Worm (Caenorhabditis elegans) whole organism, L4 larva: ENCODE data around the gene F44F4.15.

Experiments
- F44E2.7 ChIP-seq: fragments of 200-800 bp; sonication (Bioruptor generic); IDR thresholded peaks from 2 replicates; pipeline ENCODE4 v2.1.2; 2022; ENCODE audit warnings: missing genetic modification characterization, missing compliant biosample characterization
- R02D3.7 ChIP-seq: fragments of 150-350 bp; sonication (generic microtip); optimal IDR thresholded peaks from 3 replicates; lab custom pipeline; 2014; ENCODE audit warnings: missing biosample characterization, missing genetic modification characterization
- ZK337.2 ChIP-seq: fragments of 200-800 bp; sonication (Bioruptor generic); IDR thresholded peaks from 2 replicates; pipeline ENCODE4 v1.3.6; 2022; ENCODE audit warnings: missing genetic modification reagents, missing genetic modification characterization, missing compliant biosample characterization
- aha-1 ChIP-seq: fragments of 150-350 bp; peaks from one replicate; lab custom pipeline; 2014; ENCODE audit warnings: missing biosample characterization, missing genetic modification characterization
- ceh-28 ChIP-seq: fragments of 150-350 bp; optimal IDR thresholded peaks from 2 replicates; lab custom pipeline; 2014; ENCODE audit warnings: missing biosample characterization, missing genetic modification reagents, missing genetic modification characterization
- ceh-82 ChIP-seq: sonication (generic microtip); optimal IDR thresholded peaks from 2 replicates; lab custom pipeline; 2017; ENCODE audit warnings: missing biosample characterization, missing genetic modification characterization
- cey-2 ChIP-seq: sonication (generic microtip); optimal IDR thresholded peaks from 3 replicates; lab custom pipeline; 2017; ENCODE audit warnings: missing genetic modification characterization, mild to moderate bottlenecking, missing compliant biosample characterization, antibody characterized with exemption, borderline replicate concordance; ENCODE audit not compliant: insufficient read depth
- ctbp-1 ChIP-seq: fragments of 200-800 bp; sonication (Bioruptor generic); IDR thresholded peaks from 2 replicates; pipeline ENCODE4 v1.3.6; 2022; ENCODE audit warnings: missing genetic modification reagents, missing genetic modification characterization, missing compliant biosample characterization
- daf-16 ChIP-seq, 3 experiments: sonication (generic microtip); optimal IDR thresholded peaks; 2 replicates each; lab custom pipeline; 2016 to 2017; ENCODE audit warnings: missing genetic modification characterization in 3 of 3, missing genetic modification reagents in 3 of 3, mild to moderate bottlenecking in 2 of 3, missing compliant biosample characterization in 2 of 3, missing biosample characterization in 1 of 3, moderate library complexity in 1 of 3
- dmd-9 ChIP-seq: fragments of 200-800 bp; sonication (Bioruptor generic); IDR thresholded peaks from 2 replicates; pipeline ENCODE4 v1.3.6; 2022; ENCODE audit warnings: missing genetic modification reagents, missing genetic modification characterization, missing compliant biosample characterization
- dpl-1 ChIP-seq: fragments of 150-350 bp; optimal IDR thresholded peaks from 2 replicates; lab custom pipeline; 2014; ENCODE audit warnings: missing biosample characterization, missing genetic modification reagents, missing genetic modification characterization
- fkh-10 ChIP-seq: fragments of 150-350 bp; optimal IDR thresholded peaks from 2 replicates; lab custom pipeline; 2014; ENCODE audit warnings: missing biosample characterization, missing genetic modification reagents, missing genetic modification characterization
- fos-1 ChIP-seq: fragments of 150-350 bp; optimal IDR thresholded peaks from 2 replicates; lab custom pipeline; 2014; ENCODE audit warnings: missing biosample characterization, missing genetic modification characterization
- hif-1 ChIP-seq, 2 experiments: sonication (generic microtip); optimal IDR thresholded peaks; 2 replicates each; lab custom pipeline; 2016 to 2017; ENCODE audit warnings: missing compliant biosample characterization in 2 of 2, missing genetic modification characterization in 2 of 2, missing genetic modification reagents in 2 of 2, missing genotype in 2 of 2, mild to moderate bottlenecking in 1 of 2
- lin-29 ChIP-seq: fragments of 200-800 bp; sonication (Bioruptor generic); IDR thresholded peaks from 2 replicates; pipeline ENCODE4 v1.3.6; 2022; ENCODE audit warnings: missing genetic modification reagents, missing genetic modification characterization, missing compliant biosample characterization
- lin-38 ChIP-seq: fragments of 200-800 bp; sonication (Bioruptor generic); IDR thresholded peaks from 2 replicates; pipeline ENCODE4 v1.3.6; 2022; ENCODE audit warnings: missing genetic modification reagents, missing genetic modification characterization, missing compliant biosample characterization
- lsy-2 ChIP-seq, 2 experiments: fragments of 150-350 bp in 1 of 2; sonication (generic microtip) in 1 of 2; optimal IDR thresholded peaks; 2 replicates each; lab custom pipeline; 2014 to 2017; ENCODE audit warnings: missing biosample characterization in 2 of 2, missing genetic modification characterization in 2 of 2
- madf-5 ChIP-seq, 2 experiments: fragments of 200-800 bp; sonication (Bioruptor generic); IDR thresholded peaks; 2 replicates each; pipeline ENCODE4 v1.3.6; 2022; ENCODE audit warnings: missing compliant biosample characterization in 2 of 2, missing genetic modification characterization in 2 of 2
- madf-9 ChIP-seq: fragments of 200-800 bp; sonication (Bioruptor generic); conservative IDR thresholded peaks from 2 replicates; pipeline ENCODE4 v1.3.6; 2022; ENCODE audit warnings: missing genetic modification reagents, missing genetic modification characterization, missing compliant biosample characterization
- mep-1 ChIP-seq: fragments of 150-350 bp; sonication (generic microtip); optimal IDR thresholded peaks from 3 replicates; lab custom pipeline; 2014; ENCODE audit warnings: missing biosample characterization, missing genetic modification characterization
- mxl-2 ChIP-seq: fragments of 200-800 bp; sonication (Bioruptor generic); conservative IDR thresholded peaks from 2 replicates; pipeline ENCODE4 v1.3.6; 2022; ENCODE audit warnings: missing genetic modification reagents, missing genetic modification characterization, missing compliant biosample characterization
- nhr-11 ChIP-seq: fragments of 150-350 bp; optimal IDR thresholded peaks from 2 replicates; lab custom pipeline; 2014; ENCODE audit warnings: missing biosample characterization, missing genetic modification characterization
- nhr-237 ChIP-seq: sonication (generic microtip); optimal IDR thresholded peaks from 2 replicates; lab custom pipeline; 2017; ENCODE audit warnings: missing biosample characterization, missing genetic modification characterization
- nhr-41 ChIP-seq: fragments of 200-800 bp; sonication (Bioruptor generic); IDR thresholded peaks from 2 replicates; pipeline ENCODE4 v1.3.6; 2022; ENCODE audit warnings: missing genetic modification reagents, missing genetic modification characterization, missing compliant biosample characterization
- nhr-42 ChIP-seq: fragments of 200-800 bp; sonication (Bioruptor generic); IDR thresholded peaks from 2 replicates; pipeline ENCODE4 v1.3.6; 2022; ENCODE audit warnings: missing genetic modification characterization, missing compliant biosample characterization
- nhr-77 ChIP-seq: fragments of 150-350 bp; optimal IDR thresholded peaks from 2 replicates; lab custom pipeline; 2014; ENCODE audit warnings: missing biosample characterization, missing genetic modification characterization
- php-3 ChIP-seq: fragments of 200-800 bp; sonication (Bioruptor generic); IDR thresholded peaks from 2 replicates; pipeline ENCODE4 v1.3.6; 2022; ENCODE audit warnings: missing genetic modification reagents, missing genetic modification characterization, missing compliant biosample characterization
- pqm-1 ChIP-seq: sonication (generic microtip); optimal IDR thresholded peaks from 2 replicates; lab custom pipeline; 2017; ENCODE audit warnings: missing biosample characterization, missing genetic modification characterization
- saeg-2 ChIP-seq: fragments of 200-800 bp; sonication (Bioruptor generic); IDR thresholded peaks from 2 replicates; pipeline ENCODE4 v1.3.6; 2022; ENCODE audit warnings: missing genetic modification reagents, missing genetic modification characterization, missing compliant biosample characterization
- snpc-1.2 ChIP-seq: fragments of 200-800 bp; sonication (Bioruptor generic); IDR thresholded peaks from 2 replicates; pipeline ENCODE4 v1.3.6; 2022; ENCODE audit warnings: missing genetic modification reagents, missing genetic modification characterization, missing compliant biosample characterization
- snpc-4 ChIP-seq: fragments of 150-350 bp; optimal IDR thresholded peaks from 2 replicates; lab custom pipeline; 2014; ENCODE audit warnings: missing biosample characterization, missing genetic modification characterization
- tag-97 ChIP-seq: fragments of 200-800 bp; sonication (Bioruptor generic); IDR thresholded peaks from 2 replicates; pipeline ENCODE4 v1.3.6; 2022; ENCODE audit warnings: missing genetic modification characterization, missing compliant biosample characterization
- tra-1 ChIP-seq: fragments of 200-800 bp; sonication (Bioruptor generic); IDR thresholded peaks from 2 replicates; pipeline ENCODE4 v1.3.6; 2022; ENCODE audit warnings: missing genetic modification reagents, missing genetic modification characterization, missing compliant biosample characterization
- unc-62 ChIP-seq, 3 experiments: fragments of 150-350 bp in 1 of 3; sonication (generic microtip); optimal IDR thresholded peaks in 2 of 3; peaks in 1 of 3; 1 replicate in 1 of 3; 2 replicates in 2 of 3; lab custom pipeline; 2014 to 2017; ENCODE audit warnings: missing biosample characterization in 3 of 3, missing genetic modification characterization in 3 of 3, missing genetic modification reagents in 3 of 3, missing genotype in 1 of 3
- zag-1 ChIP-seq: fragments of 150-350 bp; optimal IDR thresholded peaks from 2 replicates; lab custom pipeline; 2014; ENCODE audit warnings: missing biosample characterization, missing genetic modification characterization
- zip-2 ChIP-seq: fragments of 150-350 bp; optimal IDR thresholded peaks from 2 replicates; lab custom pipeline; 2014; ENCODE audit warnings: missing biosample characterization, missing genetic modification characterization
- ztf-11 ChIP-seq: fragments of 150-350 bp; optimal IDR thresholded peaks from 2 replicates; lab custom pipeline; 2014; ENCODE audit warnings: missing biosample characterization, missing genetic modification characterization

The F44F4.15 gene

DNA sequence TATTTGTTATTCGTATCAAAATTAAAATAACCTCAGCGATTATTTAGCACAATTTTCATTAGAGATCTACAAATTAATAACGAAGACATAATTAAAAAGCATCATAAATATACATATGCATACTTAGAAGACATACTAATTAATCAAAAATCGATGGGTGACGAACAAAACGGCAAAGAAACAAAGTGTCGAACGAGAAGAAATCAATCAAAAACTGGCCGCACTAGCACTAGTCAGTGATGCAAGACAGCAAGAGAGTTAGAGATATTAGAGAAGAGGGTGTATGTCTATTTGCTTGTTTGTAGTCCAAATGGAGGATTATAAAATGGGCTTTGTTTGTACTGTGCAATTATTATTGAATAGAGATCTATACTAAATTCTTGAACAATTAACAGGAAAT, 32.4 kb downstream of the F44F4.15 start (continued):
- TF ChIP-seq zag-1 (tag; lab: Kevin White, UChicago) (no peak), madf-9 (GFP tag; lab: Robert Waterston, UW) (no peak), lin-29 (GFP tag; lab: Robert Waterston, UW) (no peak), nhr-42 (GFP tag; lab: Robert Waterston, UW) (no peak), dpl-1 (GFP tag; lab: Kevin White, UChicago) (peak; percentile 6), aha-1 (tag; lab: Kevin White, UChicago) (peak; percentile 67), hif-1 (tag; optimal IDR thresholded peaks at IDR 0.05; lab: Kevin White, UChicago) (no peak), lsy-2 (tag; optimal IDR thresholded peaks at IDR 0.05; lab: Kevin White, UChicago) (peak in 1 of 2 experiments; percentile 61), mxl-2 (no peak), pqm-1 (tag; lab: Kevin White, UChicago) (no peak)

ce11 chrII:10947317-10947716, 32.9 kb downstream of the F44F4.15 start, which contains the start of the genes tceb-3 and gskl-1:
TSS of gene tceb-3 (minus strand) at chrII:10947417.
TSS of gene gskl-1 (plus strand) at chrII:10947559.
- TF ChIP-seq ztf-11 (tag; lab: Kevin White, UChicago) (no peak), dmd-9 (GFP tag; lab: Robert Waterston, UW) (no peak), unc-62 (GFP tag; optimal IDR thresholded peaks at IDR 0.05 in 1 of 2; lab: Kevin White, UChicago) (no peak), unc-62 (tag; optimal IDR thresholded peaks at IDR 0.05; lab: Kevin White, UChicago) (no peak), madf-5 (GFP tag; IDR thresholded peaks at IDR 0.05; lab: Robert Waterston, UW) (no peak), cey-2 (tag; lab: Kevin White, UChicago) (no peak), nhr-77 (no peak), php-3 (GFP tag; lab: Robert Waterston, UW) (no peak), mep-1 (no peak)

ce11 chrII:10948236-10949025, 34.0 kb downstream of the F44F4.15 start:
- TF ChIP-seq nhr-41 (GFP tag; lab: Robert Waterston, UW) = no peak
- no peak for TF ChIP-seq fos-1 (tag; lab: Kevin White, UChicago)
- TF ChIP-seq ZK337.2 (GFP tag; lab: Robert Waterston, UW) = no peak
- no peak for TF ChIP-seq saeg-2 (GFP tag; lab: Robert Waterston, UW)
- no peak for TF ChIP-seq snpc-4 (tag; lab: Kevin White, UChicago)
- no peak for TF ChIP-seq zip-2 (tag; lab: Kevin White, UChicago)
- TF ChIP-seq ctbp-1 (GFP tag; lab: Robert Waterston, UW) = no peak
- TF ChIP-seq ceh-28 (tag; lab: Kevin White, UChicago) = no peak
- TF ChIP-seq dpl-1 (GFP tag; lab: Kevin White, UChicago) = peak; percentile 10
- TF ChIP-seq snpc-1.2 (GFP tag; lab: Robert Waterston, UW) = no peak
- no peak for TF ChIP-seq ztf-11 (tag; lab: Kevin White, UChicago)
- TF ChIP-seq daf-16 (GFP tag; optimal IDR thresholded peaks at IDR 0.05; lab: Kevin White, UChicago) = no peak
- no peak for TF ChIP-seq daf-16 (tag; optimal IDR thresholded peaks at IDR 0.05; lab: Kevin White, UChicago)
- no peak for TF ChIP-seq tag-97 (GFP tag; lab: Robert Waterston, UW)
- peak; percentile 20 for TF ChIP-seq aha-1 (tag; lab: Kevin White, UChicago)
- TF ChIP-seq nhr-11 = no peak
- no peak for TF ChIP-seq nhr-237
- peak; percentile 53 for TF ChIP-seq lin-38 (GFP tag; lab: Robert Waterston, UW)
- no peak for TF ChIP-seq F44E2.7 (GFP tag; lab: Robert Waterston, UW)
- TF ChIP-seq unc-62 (GFP tag; optimal IDR thresholded peaks at IDR 0.05 in 1 of 2; lab: Kevin White, UChicago) = peak in 1 of 2 experiments; percentile 9
- no peak for TF ChIP-seq unc-62 (tag; optimal IDR thresholded peaks at IDR 0.05; lab: Kevin White, UChicago)
- no peak for TF ChIP-seq fkh-10 (GFP tag; lab: Kevin White, UChicago)
- no peak for TF ChIP-seq tra-1 (GFP tag; lab: Robert Waterston, UW)
- no peak for TF ChIP-seq ceh-82 (tag; lab: Kevin White, UChicago)
- no peak for TF ChIP-seq R02D3.7
